Worm (Caenorhabditis elegans) whole organism, late embryonic: ENCODE results near the gene gst-18.
"Not testable (repeated sequence)": the region's sequence is repeated elsewhere in the genome, so short reads cannot be mapped to it uniquely, and the experiment has no call there.

Experiments used
- ceh-31 ChIP-seq: sonication (generic microtip); optimal IDR thresholded peaks from 2 replicates; lab custom pipeline; 2016; ENCODE audit warnings: missing genetic modification characterization, missing compliant biosample characterization
- ceh-6 ChIP-seq: fragments of 200-800 bp; sonication (Bioruptor generic); optimal IDR thresholded peaks from 2 replicates; lab custom pipeline; 2018; ENCODE audit warnings: mild to moderate bottlenecking, missing genetic modification characterization, missing compliant biosample characterization
- pha-4 ChIP-seq: fragments of 150-350 bp; optimal IDR thresholded peaks from 2 replicates; lab custom pipeline; 2018; ENCODE audit warnings: missing biosample characterization, missing genetic modification reagents, missing genetic modification characterization
- pqm-1 ChIP-seq: sonication (generic microtip); optimal IDR thresholded peaks from 2 replicates; lab custom pipeline; 2016; ENCODE audit warnings: missing genetic modification characterization, missing compliant biosample characterization
- unc-55 ChIP-seq: sonication (generic microtip); optimal IDR thresholded peaks from 2 replicates; lab custom pipeline; 2017; ENCODE audit warnings: missing biosample characterization, missing genetic modification reagents, missing genetic modification characterization

ce11 chrII:13654723-13655122 lies 24.0 kb upstream of the gst-18 start, which contains the start of gene C31C9.9:
- TF ChIP-seq pqm-1; unc-55 (GFP tag; lab: Kevin White, UChicago); ceh-6 (GFP tag; lab: Kevin White, UChicago); ceh-31; pha-4: not testable (repeated sequence)
